Worm (Caenorhabditis elegans) whole organism, L4/young adult: ENCODE results near the gene nhr-22.

Source experiments
- W03F9.2 ChIP-seq: fragments of 150-350 bp; optimal IDR thresholded peaks from 2 replicates; lab custom pipeline; 2014; ENCODE audit warnings: missing biosample characterization, missing genetic modification characterization
- dao-5 ChIP-seq: sonication (generic microtip); optimal IDR thresholded peaks from 2 replicates; lab custom pipeline; 2016; ENCODE audit warnings: missing genotype, missing genetic modification characterization, moderate library complexity, missing compliant biosample characterization

DNA sequence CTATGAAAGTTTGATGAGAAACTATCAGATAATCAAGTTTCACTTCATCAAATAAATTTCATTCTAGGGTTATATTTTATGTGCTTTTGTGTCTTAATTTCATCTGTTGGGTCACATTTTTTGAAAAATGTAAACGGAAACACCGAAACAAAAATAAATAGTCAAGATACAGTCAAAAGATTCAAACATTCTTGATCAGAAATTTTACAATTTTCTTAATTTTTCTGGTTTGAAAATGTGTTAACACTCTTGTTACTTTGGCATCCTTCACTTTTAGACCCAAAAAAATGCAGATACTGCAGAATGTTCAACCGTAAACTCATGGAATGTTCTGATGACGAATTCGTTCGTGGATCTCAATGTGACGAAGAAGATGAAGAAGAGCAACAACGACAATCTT is 5.1 kb upstream of the nhr-22 start, which contains the start of gene aptf-1:
- TF ChIP-seq W03F9.2 (tag; lab: Kevin White, UChicago): no peak
- no peak for TF ChIP-seq dao-5 (tag; lab: Kevin White, UChicago)
